Fruit fly (Drosophila melanogaster): ENCODE data around the gene Lcp65Ab2.
A peak's percentile ranks its signal among the peaks of the same experiment; 100 is the strongest.

Lcp65Ab2 gene

DNA sequence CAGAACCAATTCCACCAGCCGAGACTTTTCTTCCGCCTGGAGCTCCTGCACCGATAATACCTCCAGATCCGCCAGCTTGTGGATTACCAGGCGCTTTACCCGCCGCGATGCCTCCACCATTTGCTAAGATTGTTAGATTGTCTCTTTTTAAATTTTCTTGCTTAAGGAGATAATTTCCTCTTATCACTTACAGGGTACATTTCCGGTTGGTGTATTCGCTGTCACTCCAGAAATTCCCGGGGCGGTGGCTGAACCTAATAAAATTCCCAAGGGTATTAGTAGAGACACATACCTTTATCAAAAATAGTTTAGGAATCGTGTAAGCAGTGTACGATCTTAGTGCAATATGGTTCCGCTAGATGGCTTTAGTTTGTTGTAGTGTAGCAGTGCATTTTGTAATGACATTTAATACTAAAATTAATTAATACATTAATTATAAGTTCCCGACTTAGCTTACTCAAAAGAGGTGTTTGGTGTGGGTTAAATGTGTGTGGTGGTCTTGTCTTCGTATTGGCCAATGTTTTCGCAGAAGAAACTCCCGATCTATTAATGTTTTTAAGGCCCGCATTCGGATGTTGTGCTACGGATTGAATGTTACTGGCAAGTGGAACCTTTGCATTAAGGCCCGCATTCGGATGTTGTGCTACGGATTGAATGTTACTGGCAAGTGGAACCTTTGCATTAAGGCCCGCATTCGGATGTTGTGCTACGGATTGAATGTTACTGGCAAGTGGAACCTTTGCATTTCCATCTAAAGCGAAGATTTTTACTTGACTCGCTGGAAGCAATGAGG lies 21.7 kb upstream of the Lcp65Ab2 start (continued):
- TF ChIP-seq Vsx1 (GFP tag; optimal IDR thresholded peaks at IDR 0.05) (peak; percentile 82), Drgx (GFP tag; IDR thresholded peaks at IDR 0.05) (no peak), CG8089 (GFP tag; optimal IDR thresholded peaks at IDR 0.05) (peak; percentile 59), CG3407 (GFP tag; optimal IDR thresholded peaks at IDR 0.05) (peak; percentile 68), CG13287 (GFP tag; IDR thresholded peaks at IDR 0.05; ENCODE audit: partially characterized antibody) (no peak; the same call in 1 of the 2 replicates), CG15514 (GFP tag; optimal IDR thresholded peaks at IDR 0.05) (peak; percentile 80), br (optimal IDR thresholded peaks at IDR 0.05) (no peak), CG31224 (GFP tag; IDR thresholded peaks at IDR 0.05) (peak; percentile 68), Kr (GFP tag; optimal IDR thresholded peaks at IDR 0.05) (no peak), bowl (GFP tag; IDR thresholded peaks at IDR 0.05) (peak; percentile 61; the same call in 1 of the 2 replicates), crol (GFP tag; IDR thresholded peaks at IDR 0.05) (no peak), trem (tag; optimal IDR thresholded peaks at IDR 0.05) (peak; percentile 41), CG12744 (GFP tag; optimal IDR thresholded peaks at IDR 0.05) (no peak), grau (tag; optimal IDR thresholded peaks at IDR 0.05) (peak; percentile 52), CG7987 (GFP tag; optimal IDR thresholded peaks at IDR 0.05) (peak; percentile 94), B-H1 (GFP tag; IDR thresholded peaks at IDR 0.05) (peak; percentile 70; the same call in 2 of the 3 replicates), insv (GFP tag; optimal IDR thresholded peaks at IDR 0.05) (peak in 1 of 2 experiments; percentile 47), CG2202 (tag; optimal IDR thresholded peaks at IDR 0.05) (peak; percentile 59), pnt (GFP tag; optimal IDR thresholded peaks at IDR 0.05) (no peak), Atf6 (GFP tag; IDR thresholded peaks at IDR 0.05) (peak; percentile 71), Rx (GFP tag; IDR thresholded peaks at IDR 0.05) (peak; percentile 81), CG2199 (GFP tag; IDR thresholded peaks at IDR 0.05) (peak; percentile 75; the same call in 2 of the 3 replicates), zf30C (GFP tag; optimal IDR thresholded peaks at IDR 0.05) (no peak), Mes4 (GFP tag; optimal IDR thresholded peaks at IDR 0.05) (peak; percentile 75), tio (GFP tag; optimal IDR thresholded peaks at IDR 0.05) (peak; percentile 50), CG13123 (GFP tag; optimal IDR thresholded peaks at IDR 0.05) (peak; percentile 24), Meics (GFP tag; optimal IDR thresholded peaks at IDR 0.05) (peak; percentile 89), Trl (optimal IDR thresholded peaks at IDR 0.05) (no peak), Trl (GFP tag; optimal IDR thresholded peaks at IDR 0.05) (peak; percentile 71), otp (GFP tag; IDR thresholded peaks at IDR 0.05) (peak; percentile 92), chif (GFP tag; optimal IDR thresholded peaks at IDR 0.05) (peak; percentile 8 to 62), salm (tag; optimal IDR thresholded peaks at IDR 0.05) (peak; percentile 54), CG13624 (GFP tag; optimal IDR thresholded peaks at IDR 0.05) (peak; percentile 13), Gug (GFP tag; IDR thresholded peaks at IDR 0.05) (peak; percentile 20; the same call in 1 of the 4 replicates), CG12104 (GFP tag; optimal IDR thresholded peaks at IDR 0.05) (peak; percentile 75), Antp (GFP tag; optimal IDR thresholded peaks at IDR 0.05) (peak; percentile 50), CG2889 (GFP tag; IDR thresholded peaks at IDR 0.05) (no peak), dimm (GFP tag; IDR thresholded peaks at IDR 0.05) (0 out of 2 replicates have a peak, but pooled peaks have one; percentile 34), Doc3 (GFP tag; IDR thresholded peaks at IDR 0.05; ENCODE audit: partially characterized antibody) (no peak), onecut (GFP tag; IDR thresholded peaks at IDR 0.05) (peak; percentile 86), sens (GFP tag) (peak; percentile 98), nom (GFP tag; optimal IDR thresholded peaks at IDR 0.05) (no peak), oc (tag; optimal IDR thresholded peaks at IDR 0.05) (peak; percentile 12), ems (GFP tag; optimal IDR thresholded peaks at IDR 0.05) (peak; percentile 65), CG10431 (GFP tag; optimal IDR thresholded peaks at IDR 0.05) (peak; percentile 54), CG15073 (GFP tag; optimal IDR thresholded peaks at IDR 0.05) (no peak), CG11723 (GFP tag; optimal IDR thresholded peaks at IDR 0.05) (peak; percentile 40), CG9817 (tag; optimal IDR thresholded peaks at IDR 0.05) (peak; percentile 70), Dbx (GFP tag; IDR thresholded peaks at IDR 0.05) (peak; percentile 83), CoRest (tag; optimal IDR thresholded peaks at IDR 0.05) (peak; percentile 39)

Data from whole organism, embryonic.